Worm (Caenorhabditis elegans) whole organism, L3 larva: Measurements from ENCODE around the gene pigk-1.

ENCODE experiments used
- fkh-10 ChIP-seq: sonication (generic microtip); optimal IDR thresholded peaks from 2 replicates; lab custom pipeline; 2017; ENCODE audit warnings: missing biosample characterization, missing genetic modification reagents, missing genetic modification characterization
- nfya-1 ChIP-seq: sonication (generic microtip); optimal IDR thresholded peaks from 2 replicates; lab custom pipeline; 2017; ENCODE audit warnings: missing genetic modification characterization, mild to moderate bottlenecking, missing compliant biosample characterization, antibody characterized with exemption, moderate library complexity; ENCODE audit not compliant: insufficient read depth
- zag-1 ChIP-seq: fragments of 150-350 bp; optimal IDR thresholded peaks from 2 replicates; lab custom pipeline; 2014; ENCODE audit warnings: missing biosample characterization, missing genetic modification characterization

ce11 chrIV:11083609-11084008 lies 26.2 kb downstream of the pigk-1 start, which contains the start of gene klc-1:
- TF ChIP-seq nfya-1 (tag; lab: Kevin White, UChicago) (no peak), zag-1 (no peak), fkh-10 (no peak)
